Fruit fly (Drosophila melanogaster): ENCODE measurements around the gene tant.

The tant gene

dm6 chr3L:6071454-6072189 is 16.7 kb downstream of the tant start, which contains the start of gene CG6602 (continued):
- peak; percentile 82 for TF ChIP-seq CG15514 (GFP tag; optimal IDR thresholded peaks at IDR 0.05)
- TF ChIP-seq zen2 (GFP tag; IDR thresholded peaks at IDR 0.05; ENCODE audit: partially characterized antibody) = no peak
- TF ChIP-seq eyg (GFP tag; optimal IDR thresholded peaks at IDR 0.05) = peak; percentile 45
- TF ChIP-seq Myb (GFP tag; optimal IDR thresholded peaks at IDR 0.05) = peak; percentile 8
- TF ChIP-seq vnd (GFP tag; IDR thresholded peaks at IDR 0.05; ENCODE audit: partially characterized antibody) = no peak
- peak; percentile 70 for TF ChIP-seq CG10147 (GFP tag; optimal IDR thresholded peaks at IDR 0.05)
- TF ChIP-seq Rfx (GFP tag; IDR thresholded peaks at IDR 0.05) = peak; percentile 89
- peak; percentile 90 for TF ChIP-seq CG7271 (tag; optimal IDR thresholded peaks at IDR 0.05)
- peak; percentile 73 for TF ChIP-seq CG10209 (GFP tag; optimal IDR thresholded peaks at IDR 0.05)
- no peak for TF ChIP-seq CG8944 (GFP tag; optimal IDR thresholded peaks at IDR 0.05)
- TF ChIP-seq PHDP (tag; optimal IDR thresholded peaks at IDR 0.05) = peak; percentile 60
- TF ChIP-seq CG2120 (GFP tag; optimal IDR thresholded peaks at IDR 0.05) = peak; percentile 6
- TF ChIP-seq CG2889 (GFP tag; IDR thresholded peaks at IDR 0.05) = no peak
- no peak; the same call in 1 of the 2 replicates for TF ChIP-seq lmd (GFP tag; IDR thresholded peaks at IDR 0.05)
- peak; percentile 68 for TF ChIP-seq tio (GFP tag; optimal IDR thresholded peaks at IDR 0.05)
- TF ChIP-seq CG15011 (GFP tag; optimal IDR thresholded peaks at IDR 0.05) = peak; percentile 60
- no peak for TF ChIP-seq fd64A (GFP tag; optimal IDR thresholded peaks at IDR 0.05)
- TF ChIP-seq MTF-1 (GFP tag; optimal IDR thresholded peaks at IDR 0.05; ENCODE audit: borderline replicate concordance) = peak; percentile 86
- peak; percentile 61 for TF ChIP-seq CG6654 (GFP tag; optimal IDR thresholded peaks at IDR 0.05)
- peak; percentile 83 for TF ChIP-seq slbo (GFP tag; IDR thresholded peaks at IDR 0.05)
- peak; percentile 7; the same call in 1 of the 2 replicates for TF ChIP-seq CG42726 (GFP tag; IDR thresholded peaks at IDR 0.05; ENCODE audit: partially characterized antibody)
- TF ChIP-seq Dad (GFP tag; optimal IDR thresholded peaks at IDR 0.05) = peak; percentile 32
- peak; percentile 73 for TF ChIP-seq Rx (GFP tag; IDR thresholded peaks at IDR 0.05)
- no peak for TF ChIP-seq ara (GFP tag; IDR thresholded peaks at IDR 0.05)
- no peak for TF ChIP-seq tll (GFP tag; optimal IDR thresholded peaks at IDR 0.05)
- peak; percentile 92 for TF ChIP-seq Med (GFP tag)
- TF ChIP-seq Usf (GFP tag; optimal IDR thresholded peaks at IDR 0.05) = peak; percentile 67
- TF ChIP-seq CG8089 (GFP tag; optimal IDR thresholded peaks at IDR 0.05) = peak; percentile 55
- TF ChIP-seq CG5245 (GFP tag; optimal IDR thresholded peaks at IDR 0.05) = peak; percentile 43
- TF ChIP-seq ash1 (GFP tag; optimal IDR thresholded peaks at IDR 0.05) = peak; percentile 51
- peak; percentile 73 for TF ChIP-seq stwl (tag; optimal IDR thresholded peaks at IDR 0.05)
- TF ChIP-seq CG15269 (tag; optimal IDR thresholded peaks at IDR 0.05) = peak; percentile 38
- TF ChIP-seq CG4617 (GFP tag; optimal IDR thresholded peaks at IDR 0.05; ENCODE audit: borderline replicate concordance) = no peak
- TF ChIP-seq CG7372 (GFP tag; IDR thresholded peaks at IDR 0.05) = peak; percentile 80
- TF ChIP-seq toy (GFP tag; IDR thresholded peaks at IDR 0.05) = peak; percentile 42; the same call in 1 of the 2 replicates
- 0 out of 2 replicates have a peak, but pooled peaks have one; percentile 38 for TF ChIP-seq CG4404 (GFP tag; IDR thresholded peaks at IDR 0.05)
- TF ChIP-seq Doc2 (GFP tag; IDR thresholded peaks at IDR 0.05) = no peak
- peak; percentile 70 for TF ChIP-seq mirr (GFP tag; optimal IDR thresholded peaks at IDR 0.05)
- TF ChIP-seq CG1529 (GFP tag; optimal IDR thresholded peaks at IDR 0.05) = peak; percentile 28
- peak; percentile 60 for TF ChIP-seq Camta (GFP tag; optimal IDR thresholded peaks at IDR 0.05)
- TF ChIP-seq CG7357 (GFP tag; IDR thresholded peaks at IDR 0.05) = 0 out of 3 replicates have a peak, but pooled peaks have one; percentile 43
- peak; percentile 34; the same call in 1 of the 2 replicates for TF ChIP-seq Awh (GFP tag; IDR thresholded peaks at IDR 0.05)
- peak; percentile 5 for TF ChIP-seq Bteb2 (GFP tag; optimal IDR thresholded peaks at IDR 0.05)
- TF ChIP-seq CG34376 (GFP tag; optimal IDR thresholded peaks at IDR 0.05) = peak; percentile 59
- peak; percentile 50; the same call in 1 of the 3 replicates for TF ChIP-seq gce (GFP tag; IDR thresholded peaks at IDR 0.05)
- TF ChIP-seq grau (tag; optimal IDR thresholded peaks at IDR 0.05) = peak; percentile 48
- no peak for TF ChIP-seq unc-4 (GFP tag; IDR thresholded peaks at IDR 0.05; ENCODE audit: partially characterized antibody)
- peak; percentile 64 for TF ChIP-seq CG33213 (GFP tag; optimal IDR thresholded peaks at IDR 0.05)

Data from whole organism, embryonic.